Fruit fly (Drosophila melanogaster): ENCODE data around the gene Nepl3.

- TF ChIP-seq CTCF (optimal IDR thresholded peaks at IDR 0.05) (no peak), CG8478 (optimal IDR thresholded peaks at IDR 0.05) (no peak)
Observed at dm6 chr2L:5031399-5031798, 26.6 kb downstream of the Nepl3 start.
